Worm (Caenorhabditis elegans): ENCODE measurements around the gene nlp-70.

The nlp-70 gene

DNA sequence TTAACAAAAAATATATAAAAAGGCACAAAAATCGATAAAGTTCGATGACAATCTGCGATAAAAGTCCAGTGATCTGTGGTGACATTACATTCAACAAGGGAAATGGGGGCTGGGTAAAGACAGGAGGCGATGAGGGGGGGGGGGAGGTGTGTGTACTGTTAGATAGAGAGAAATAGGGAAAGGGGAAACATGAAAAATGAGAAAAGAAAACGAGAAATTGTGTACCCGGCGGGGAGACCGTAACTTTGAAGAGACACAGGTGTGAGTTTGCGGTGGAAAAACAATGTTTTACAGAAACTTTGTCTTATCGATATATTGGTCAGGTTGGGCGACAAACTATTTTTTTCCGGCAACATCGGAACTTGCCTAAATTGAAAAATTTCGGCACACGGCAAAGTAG lies 12.4 kb downstream of the nlp-70 start:
- TF ChIP-seq pha-4 (tag; optimal IDR thresholded peaks at IDR 0.05): no peak
- TF ChIP-seq tbx-7 (tag; optimal IDR thresholded peaks at IDR 0.05): no peak
- no peak for TF ChIP-seq unc-55 (GFP tag; optimal IDR thresholded peaks at IDR 0.05)
- no peak for TF ChIP-seq C08G9.2 (tag; optimal IDR thresholded peaks at IDR 0.05)
- TF ChIP-seq mec-3 (tag; optimal IDR thresholded peaks at IDR 0.05; ENCODE audit: borderline replicate concordance): no peak
- TF ChIP-seq ceh-18 (tag; optimal IDR thresholded peaks at IDR 0.05): no peak
- no peak for TF ChIP-seq nhr-232 (tag; optimal IDR thresholded peaks at IDR 0.05)
- no peak for TF ChIP-seq ahr-1 (tag; optimal IDR thresholded peaks at IDR 0.05)
- TF ChIP-seq K02D7.2 (tag; optimal IDR thresholded peaks at IDR 0.05): no peak
- no peak for TF ChIP-seq ceh-31 (tag; optimal IDR thresholded peaks at IDR 0.05)
- no peak for TF ChIP-seq elt-2 (tag; optimal IDR thresholded peaks at IDR 0.05)
- no peak for TF ChIP-seq pax-1 (tag; optimal IDR thresholded peaks at IDR 0.05)

DNA sequence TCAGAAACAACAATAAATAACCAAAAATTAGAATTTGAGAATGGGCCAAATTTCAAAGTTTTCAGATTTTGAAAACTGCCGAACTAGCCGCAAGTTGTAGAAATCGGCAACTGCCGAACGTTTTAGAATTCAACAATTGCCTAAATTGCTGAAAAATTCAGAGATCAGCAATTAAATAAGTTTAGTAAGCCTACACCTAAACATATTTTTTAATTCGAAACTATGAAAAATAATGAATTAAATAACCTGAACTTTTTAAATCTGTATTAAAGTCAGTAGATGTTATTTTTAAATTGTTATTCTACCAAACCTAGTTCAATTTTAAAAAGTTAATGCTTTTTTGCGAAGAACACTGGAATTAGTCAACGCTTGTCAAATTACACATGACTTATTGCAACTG lies 14.0 kb downstream of the nlp-70 start, which contains the start of gene nhr-204:
TSS of gene nhr-204 (minus strand) at position 101 of the 400 bp plus-strand sequence.
- TF ChIP-seq C38D4.7 (GFP tag; optimal IDR thresholded peaks at IDR 0.05) (no peak), ttx-3 (tag; optimal IDR thresholded peaks at IDR 0.05) (no peak), hlh-6 (tag; optimal IDR thresholded peaks at IDR 0.05) (no peak), K02D7.2 (tag; optimal IDR thresholded peaks at IDR 0.05) (no peak)

DNA sequence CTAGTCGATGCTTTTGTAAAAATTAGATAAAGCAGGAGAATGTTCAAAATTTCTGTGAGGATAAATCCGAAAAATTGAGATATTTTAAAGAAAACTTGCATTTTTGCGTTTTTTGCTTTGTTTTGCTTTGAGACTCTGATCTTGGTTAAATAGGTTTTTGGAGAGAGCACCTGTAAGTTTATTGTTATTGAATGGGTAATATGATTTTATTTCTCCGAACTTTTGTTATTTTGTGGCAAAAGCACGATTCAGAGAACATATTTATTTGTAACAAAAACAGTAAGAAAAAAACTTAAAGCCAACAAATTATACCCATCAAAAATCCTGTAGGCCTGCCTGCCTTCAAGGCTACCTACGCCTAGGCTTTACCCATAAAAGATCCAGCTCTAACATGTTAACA lies 18.1 kb downstream of the nlp-70 start, which contains the start of gene str-121:
TSS of gene str-121 (minus strand) at position 101 of the 400 bp plus-strand sequence.
- TF ChIP-seq nhr-11 (tag; optimal IDR thresholded peaks at IDR 0.05) (no peak), madf-2 (tag; optimal IDR thresholded peaks at IDR 0.05) (no peak), dve-1 (tag; optimal IDR thresholded peaks at IDR 0.05) (no peak), T23F11.4 (GFP tag; optimal IDR thresholded peaks at IDR 0.05) (no peak), pag-3 (tag; optimal IDR thresholded peaks at IDR 0.05; ENCODE audit: borderline replicate concordance) (no peak), rnt-1 (tag; optimal IDR thresholded peaks at IDR 0.05) (no peak), lin-11 (tag; optimal IDR thresholded peaks at IDR 0.05) (no peak), npax-4 (tag; optimal IDR thresholded peaks at IDR 0.05) (no peak), eyg-1 (tag; optimal IDR thresholded peaks at IDR 0.05) (no peak), ceh-14 (tag; optimal IDR thresholded peaks at IDR 0.05) (no peak), nfya-1 (tag; optimal IDR thresholded peaks at IDR 0.05) (no peak), ceh-19 (GFP tag; optimal IDR thresholded peaks at IDR 0.05) (no peak), odd-2 (tag; optimal IDR thresholded peaks at IDR 0.05) (no peak), elt-4 (tag; optimal IDR thresholded peaks at IDR 0.05) (no peak), Y22D7AL.16 (tag; optimal IDR thresholded peaks at IDR 0.05) (no peak), elt-2 (tag; optimal IDR thresholded peaks at IDR 0.05) (no peak), ref-2 (tag; optimal IDR thresholded peaks at IDR 0.05) (no peak), fkh-10 (GFP tag; optimal IDR thresholded peaks at IDR 0.05) (no peak)

ce11 chrV:251652-252051 lies 21.1 kb downstream of the nlp-70 start, which contains the start of gene oac-39:
oac-39 (minus strand) TSS chrV:251752.
- TF ChIP-seq ets-4 (tag; optimal IDR thresholded peaks at IDR 0.05) (no peak), tbx-7 (tag; optimal IDR thresholded peaks at IDR 0.05) (no peak), sox-2 (GFP tag; IDR thresholded peaks at IDR 0.05) (no peak), hlh-13 (GFP tag; optimal IDR thresholded peaks at IDR 0.05) (no peak), fkh-6 (tag; optimal IDR thresholded peaks at IDR 0.05) (no peak), pha-4 (tag; optimal IDR thresholded peaks at IDR 0.05) (no peak), pha-2 (tag; optimal IDR thresholded peaks at IDR 0.05) (no peak), unc-42 (tag; optimal IDR thresholded peaks at IDR 0.05) (no peak), F13H6.1 (tag; optimal IDR thresholded peaks at IDR 0.05) (no peak), elt-4 (tag; optimal IDR thresholded peaks at IDR 0.05) (no peak), ceh-34 (tag; optimal IDR thresholded peaks at IDR 0.05) (no peak), lin-11 (tag; optimal IDR thresholded peaks at IDR 0.05) (no peak)

Data from whole organism, late embryonic.